Worm (Caenorhabditis elegans) whole organism, dauer: ENCODE measurements around the gene cpx-2.

Experiments
- unc-62 ChIP-seq: sonication (generic microtip); optimal IDR thresholded peaks from 2 replicates; lab custom pipeline; 2017; ENCODE audit warnings: missing biosample characterization, missing genetic modification reagents, missing genetic modification characterization

The cpx-2 gene

DNA sequence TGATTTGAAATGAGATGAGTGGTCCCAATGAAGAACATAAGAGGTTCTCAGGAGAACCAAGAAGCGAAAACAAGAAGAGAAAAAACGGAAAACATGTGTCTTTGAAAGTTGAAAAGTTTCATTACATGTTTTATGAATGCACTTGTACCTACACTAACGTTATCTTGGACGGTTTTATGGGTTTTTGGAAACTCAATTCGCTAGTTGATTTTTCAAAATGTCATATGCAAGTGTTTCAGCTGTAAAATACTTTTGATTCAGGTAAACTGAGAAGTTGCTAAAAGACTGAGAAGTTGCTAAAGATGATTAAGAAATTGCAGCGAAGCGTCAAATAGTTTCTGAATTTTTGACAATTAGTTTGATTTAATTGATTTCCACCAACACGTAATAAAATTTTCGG lies at the start of gene cpx-2:
cpx-2 (minus strand) TSS at position 101 of the 400 bp plus-strand sequence.
- no peak for TF ChIP-seq unc-62 (GFP tag; lab: Kevin White, UChicago)

DNA sequence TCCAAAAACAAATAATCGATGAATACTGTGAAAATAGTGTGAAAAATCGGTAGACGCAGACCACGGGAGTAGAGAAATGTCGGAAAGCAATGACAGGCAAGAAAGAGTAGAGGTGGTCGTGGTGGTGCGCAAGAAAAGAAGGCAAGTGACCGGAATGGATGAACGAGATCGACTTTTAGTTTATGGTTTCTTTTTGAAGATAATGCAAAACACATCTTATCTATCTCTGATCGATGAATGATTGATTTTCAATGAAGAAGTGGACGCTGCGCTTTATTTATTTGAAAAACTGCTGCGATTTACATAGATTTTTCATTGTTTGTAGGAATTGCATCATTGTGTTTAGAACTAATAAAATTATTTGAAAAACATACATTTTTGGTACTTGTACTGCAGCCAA lies 48.9 kb upstream of the cpx-2 start:
- no peak for TF ChIP-seq unc-62 (GFP tag; lab: Kevin White, UChicago)

- TF ChIP-seq unc-62 (GFP tag; lab: Kevin White, UChicago): no peak
These were observed 45.4 kb upstream of the cpx-2 start for ce11 chrX:13116380-13116779.

DNA sequence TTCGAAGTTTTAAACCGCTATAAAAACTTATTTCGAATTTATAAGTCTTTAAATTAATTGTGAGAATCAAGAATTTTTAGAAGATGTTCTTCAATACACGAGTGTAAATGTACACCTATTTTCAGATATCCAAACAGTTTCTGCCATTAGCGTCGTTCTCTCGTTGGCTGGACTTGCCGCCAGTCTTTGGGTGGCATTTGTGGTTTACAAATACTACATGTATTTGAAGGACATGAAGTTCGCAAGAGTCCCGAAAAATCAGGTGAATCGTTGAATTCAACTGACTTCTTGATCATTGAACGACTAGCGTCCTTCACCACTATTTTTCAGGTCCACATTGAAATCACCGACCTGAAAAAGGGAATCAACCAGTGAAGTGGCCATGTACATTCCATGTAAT lies 44.7 kb upstream of the cpx-2 start:
- no peak for TF ChIP-seq unc-62 (GFP tag; lab: Kevin White, UChicago)

DNA sequence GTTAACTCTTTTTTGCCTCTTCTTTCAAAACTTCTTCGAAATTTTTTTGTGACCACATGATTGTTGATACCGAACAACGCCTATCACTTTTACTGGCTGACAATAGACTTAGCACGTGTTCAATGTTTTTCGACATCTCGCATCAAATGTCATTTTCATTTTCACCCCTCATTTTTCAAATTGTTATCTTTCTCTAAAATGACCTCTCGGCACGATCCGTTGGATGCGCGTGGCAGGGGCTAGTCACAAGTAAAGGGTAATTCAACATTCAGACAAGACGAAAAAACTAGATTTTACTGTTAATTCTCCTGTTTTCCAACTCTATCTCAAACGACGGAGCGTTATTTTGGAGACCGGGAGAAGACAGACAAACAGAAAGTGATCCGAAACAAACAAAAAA lies 42.4 kb upstream of the cpx-2 start, which contains the start of gene F17H10.2:
F17H10.2 (plus strand) TSS at position 316 of the 400 bp plus-strand sequence.
- TF ChIP-seq unc-62 (GFP tag; lab: Kevin White, UChicago): no peak

DNA sequence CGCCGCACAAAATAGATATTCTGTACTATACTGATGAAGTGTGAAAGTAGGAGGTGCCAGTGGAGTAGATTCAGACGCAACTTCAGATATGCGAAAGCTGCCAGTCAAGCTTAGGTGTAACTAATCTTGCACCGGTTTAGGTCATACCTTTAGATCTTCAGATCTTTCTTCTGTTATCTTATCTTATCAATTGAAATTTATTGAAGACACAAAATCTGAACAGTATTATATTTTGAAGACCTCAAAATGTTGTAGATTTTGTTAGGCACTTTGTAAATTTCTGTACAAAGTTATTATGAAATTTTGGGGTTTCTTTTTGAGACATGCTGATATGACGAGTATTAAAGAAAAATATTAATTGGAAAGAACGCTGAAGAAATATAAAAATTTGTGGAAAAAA lies 41.6 kb upstream of the cpx-2 start:
- TF ChIP-seq unc-62 (GFP tag; lab: Kevin White, UChicago): no peak

- no peak for TF ChIP-seq unc-62 (GFP tag; lab: Kevin White, UChicago)
These were observed 39.0 kb upstream of the cpx-2 start for ce11 chrX:13110004-13110403.

- TF ChIP-seq unc-62 (GFP tag; lab: Kevin White, UChicago): no peak
These were observed 37.6 kb upstream of the cpx-2 start for ce11 chrX:13108664-13109063.

DNA sequence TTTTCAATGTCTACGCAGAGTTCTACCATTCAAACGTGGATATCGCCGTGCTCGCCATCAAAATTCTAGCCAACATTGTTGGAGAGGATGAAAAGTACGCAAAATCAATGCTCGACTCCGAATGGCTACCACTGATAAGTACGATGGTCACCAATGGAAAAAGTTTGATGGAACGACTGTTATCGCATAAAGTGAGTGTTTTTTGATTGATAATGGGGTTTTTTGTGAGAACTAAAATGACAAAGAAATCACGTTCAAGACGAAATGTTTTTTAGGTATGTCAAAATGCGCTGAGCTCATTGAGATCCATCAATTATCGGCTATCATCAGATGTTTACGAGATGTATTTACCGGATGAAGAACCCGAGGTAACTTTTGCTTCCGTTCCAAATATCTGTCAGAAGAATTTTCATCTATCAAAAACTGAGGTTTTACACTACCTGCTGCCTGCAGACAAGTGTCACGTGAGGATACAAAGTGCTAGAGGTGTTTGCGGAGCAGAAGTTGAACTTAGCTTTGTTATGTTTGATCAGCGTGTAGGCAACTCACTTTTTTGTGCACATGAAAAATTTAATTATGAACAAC lies 35.2 kb upstream of the cpx-2 start:
- TF ChIP-seq unc-62 (GFP tag; lab: Kevin White, UChicago): no peak

- no peak for TF ChIP-seq unc-62 (GFP tag; lab: Kevin White, UChicago)
These were observed 33.9 kb upstream of the cpx-2 start, which contains the start of gene F17H10.1 for ce11 chrX:13104966-13105365. Gene F17H10.1 (plus strand): TSS chrX:13105241.

- no peak for TF ChIP-seq unc-62 (GFP tag; lab: Kevin White, UChicago)
These were observed 31.8 kb upstream of the cpx-2 start for ce11 chrX:13102838-13103237.

- TF ChIP-seq unc-62 (GFP tag; lab: Kevin White, UChicago): no peak
These were observed 29.4 kb upstream of the cpx-2 start, which contains the start of gene R03G8.6 for ce11 chrX:13100410-13100809. Gene R03G8.6 (minus strand): TSS chrX:13100510.

DNA sequence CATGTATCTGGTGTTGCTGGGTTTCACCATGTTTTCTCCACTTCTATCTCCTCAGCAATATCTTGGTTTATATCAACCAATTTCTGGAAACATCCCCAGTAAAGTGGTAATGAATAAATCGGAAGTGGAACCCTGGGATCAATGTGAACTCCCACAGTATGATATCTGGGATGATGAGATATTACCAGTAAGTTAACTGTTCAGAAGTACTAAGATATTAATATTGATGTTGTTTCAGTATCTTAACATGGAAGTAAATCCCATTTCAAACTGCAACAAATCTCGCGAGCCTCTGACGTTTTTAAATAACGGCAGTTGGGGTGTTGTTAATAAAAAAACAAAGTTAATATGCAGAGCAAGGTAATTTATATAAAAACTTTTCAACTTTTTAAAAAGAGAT lies 20.2 kb upstream of the cpx-2 start:
- TF ChIP-seq unc-62 (GFP tag; lab: Kevin White, UChicago): no peak

- TF ChIP-seq unc-62 (GFP tag; lab: Kevin White, UChicago): no peak
These were observed 19.6 kb upstream of the cpx-2 start, which contains the start of gene R03G8.3 for ce11 chrX:13090665-13091064. Gene R03G8.3 (plus strand): TSS chrX:13090965.

ce11 chrX:13088539-13088938 lies 17.5 kb upstream of the cpx-2 start:
- no peak for TF ChIP-seq unc-62 (GFP tag; lab: Kevin White, UChicago)

DNA sequence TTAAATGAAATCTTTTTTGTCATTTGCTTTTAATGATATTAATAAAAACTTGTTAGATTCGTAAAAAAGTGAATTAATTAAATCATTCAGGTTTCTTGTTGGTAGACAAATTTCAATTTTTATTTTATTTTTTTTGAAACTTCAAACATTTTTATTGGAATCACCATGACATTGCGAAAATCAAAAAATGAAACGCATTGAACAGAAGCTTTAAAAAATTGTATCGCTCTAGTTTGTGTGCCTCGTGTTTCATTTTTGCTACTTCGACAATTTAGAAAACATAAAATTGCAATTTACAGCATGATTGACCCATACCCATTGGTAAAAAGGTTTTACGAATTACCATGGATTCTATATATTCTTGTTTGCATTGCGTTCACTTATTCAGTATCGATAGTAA lies 13.3 kb upstream of the cpx-2 start, which contains the start of gene R03G8.1:
R03G8.1 (plus strand) TSS at position 301 of the 400 bp plus-strand sequence.
- no peak for TF ChIP-seq unc-62 (GFP tag; lab: Kevin White, UChicago)

DNA sequence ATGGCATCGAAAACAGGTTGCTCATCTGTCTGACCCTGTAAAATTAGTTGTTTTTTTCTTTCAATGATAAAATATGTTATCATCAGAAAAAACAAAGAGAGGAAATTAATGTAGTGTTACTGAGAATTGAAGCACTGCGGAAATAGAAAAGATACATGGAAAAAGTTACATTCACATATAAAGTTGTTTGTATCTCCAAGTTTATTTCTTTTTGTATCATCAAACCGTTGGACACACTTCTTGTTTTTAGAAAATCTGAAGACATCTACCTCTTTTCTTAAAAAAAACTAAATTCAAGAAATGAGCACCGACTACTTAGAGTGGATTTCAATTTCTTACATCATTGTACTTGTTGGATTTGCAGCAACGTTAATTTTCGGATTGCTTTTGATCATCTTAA lies 11.3 kb upstream of the cpx-2 start, which contains the start of gene str-10:
str-10 (plus strand) TSS at position 301 of the 400 bp plus-strand sequence.
- TF ChIP-seq unc-62 (GFP tag; lab: Kevin White, UChicago): no peak
